Fruit fly (Drosophila melanogaster): ENCODE measurements around the gene ush.

Gene ush

DNA sequence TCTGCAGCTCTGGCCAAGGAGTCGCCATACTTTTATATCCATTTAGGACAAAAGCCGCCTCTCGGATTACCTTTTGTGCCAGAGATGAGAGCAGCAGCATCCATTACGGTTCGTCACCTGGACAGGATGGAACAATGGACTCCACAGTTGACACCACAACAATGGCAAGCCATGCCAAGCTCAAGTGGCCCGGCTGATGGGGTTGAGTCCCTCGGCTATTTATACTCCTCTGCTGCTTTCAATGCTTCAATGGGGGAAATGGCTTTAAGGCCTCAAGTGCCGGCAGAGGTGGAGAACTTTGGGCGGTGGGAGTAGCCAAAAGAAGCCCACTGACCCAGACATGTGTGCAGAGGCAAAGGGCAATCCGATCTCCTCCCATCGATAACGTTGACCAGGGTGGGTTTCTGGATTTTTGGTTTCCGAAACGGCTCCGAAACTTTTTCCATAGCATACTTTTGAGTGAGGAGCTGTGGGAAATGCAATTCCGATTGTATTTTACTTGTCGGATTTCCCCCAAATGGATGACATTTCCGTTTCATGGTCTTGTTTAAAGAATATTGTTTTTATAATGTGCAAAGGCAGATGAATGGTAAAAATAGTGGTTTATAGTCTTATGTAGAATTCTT lies 100.7 kb downstream of the ush start, which contains the start of gene Ptth:
Ptth (minus strand) TSS at position 338 of the 626 bp plus-strand sequence.
- TF ChIP-seq svp (GFP tag) = peak; percentile 94
- no peak for TF ChIP-seq CG7368 (GFP tag; optimal IDR thresholded peaks at IDR 0.05)
- no peak for TF ChIP-seq Gug (GFP tag; IDR thresholded peaks at IDR 0.05)

DNA sequence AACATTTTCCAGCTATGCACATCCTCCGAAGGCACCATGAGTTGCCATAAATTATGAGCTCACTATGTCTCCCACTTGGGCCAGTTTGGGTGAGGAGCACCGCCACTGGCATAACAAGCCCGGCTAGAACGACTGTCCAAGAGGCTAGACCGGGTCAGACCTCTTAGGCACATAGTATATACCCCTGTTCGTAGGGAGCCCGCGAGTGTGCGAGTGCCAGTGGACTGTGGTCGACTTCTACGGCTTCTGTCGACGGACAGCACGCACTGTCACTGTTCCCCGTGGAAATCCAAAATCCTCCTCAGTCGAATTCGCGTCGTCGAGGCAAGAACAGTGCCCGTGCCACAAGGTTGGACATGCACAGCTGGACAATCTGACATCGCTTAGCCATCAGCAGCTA lies 101.2 kb downstream of the ush start, which contains the start of gene Pph13:
Pph13 (plus strand) TSS at position 301 of the 400 bp plus-strand sequence.
- TF ChIP-seq dsx (GFP tag; optimal IDR thresholded peaks at IDR 0.05; ENCODE audit: poor library complexity, severe bottlenecking) = no peak
- TF ChIP-seq ss (GFP tag; optimal IDR thresholded peaks at IDR 0.05) = no peak
- TF ChIP-seq fd85E (GFP tag; optimal IDR thresholded peaks at IDR 0.05) = no peak
- TF ChIP-seq spab (GFP tag; optimal IDR thresholded peaks at IDR 0.05) = no peak
- TF ChIP-seq acj6 (GFP tag; optimal IDR thresholded peaks at IDR 0.05) = no peak
- no peak for TF ChIP-seq CG11902 (GFP tag; optimal IDR thresholded peaks at IDR 0.05)

DNA sequence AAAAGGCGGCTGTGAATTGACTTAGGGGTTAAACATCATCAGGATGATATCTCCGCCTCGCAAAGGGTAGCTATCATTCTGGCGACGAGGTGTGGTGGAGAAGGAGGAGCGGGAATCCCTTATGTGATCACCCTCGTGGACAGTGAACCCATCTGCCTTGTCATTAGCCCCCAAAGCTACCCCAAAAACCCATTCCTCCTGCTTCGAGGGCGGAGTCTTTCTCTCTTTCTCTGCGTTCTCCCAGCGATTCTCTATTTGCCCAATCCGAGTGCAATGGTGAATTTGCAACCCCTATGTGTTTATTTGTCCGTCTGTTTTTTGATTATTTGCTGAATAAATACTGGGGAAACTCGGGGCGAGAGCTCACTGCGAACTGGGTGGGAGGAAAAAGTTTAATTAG lies 109.2 kb downstream of the ush start:
- TF ChIP-seq Ets96B (tag; optimal IDR thresholded peaks at IDR 0.05) (no peak), Hr38 (GFP tag; optimal IDR thresholded peaks at IDR 0.05) (no peak), eg (GFP tag; IDR thresholded peaks at IDR 0.05) (no peak)
